Worm (Caenorhabditis elegans) whole organism, L2 larva: ENCODE results near the gene cha-1.

Source experiments
- F13H6.1 ChIP-seq: sonication (generic microtip); optimal IDR thresholded peaks from 2 replicates; lab custom pipeline; 2016; ENCODE audit warnings: missing genetic modification characterization, missing compliant biosample characterization
- Y55F3AM.14 ChIP-seq: fragments of 200-800 bp; sonication (Bioruptor generic); optimal IDR thresholded peaks from 2 replicates; lab custom pipeline; 2018; ENCODE audit warnings: mild to moderate bottlenecking, missing genetic modification characterization, missing compliant biosample characterization
- ZK546.5 ChIP-seq: sonication (generic microtip); optimal IDR thresholded peaks from 2 replicates; lab custom pipeline; 2017; ENCODE audit warnings: missing biosample characterization, missing genetic modification characterization
- aly-2 ChIP-seq: fragments of 150-350 bp; optimal IDR thresholded peaks from 2 replicates; lab custom pipeline; 2014; ENCODE audit warnings: missing biosample characterization, missing genetic modification characterization
- ama-1 ChIP-seq: fragments of 150-350 bp; optimal IDR thresholded peaks from 2 replicates; lab custom pipeline; 2018; ENCODE audit warnings: inconsistent platforms
- blmp-1 ChIP-seq: sonication (generic microtip); optimal IDR thresholded peaks from 2 replicates; lab custom pipeline; 2017; ENCODE audit warnings: missing genetic modification characterization, mild to moderate bottlenecking, missing compliant biosample characterization, antibody characterized with exemption, moderate library complexity; ENCODE audit not compliant: insufficient read depth
- ceh-16 ChIP-seq: fragments of 150-350 bp; optimal IDR thresholded peaks from 2 replicates; lab custom pipeline; 2014; ENCODE audit warnings: missing biosample characterization, missing genetic modification characterization
- ceh-82 ChIP-seq: fragments of 150-350 bp; optimal IDR thresholded peaks from 2 replicates; lab custom pipeline; 2014; ENCODE audit warnings: missing biosample characterization, missing genetic modification characterization
- crh-2 ChIP-seq: sonication (generic microtip); optimal IDR thresholded peaks from 2 replicates; lab custom pipeline; 2017; ENCODE audit warnings: missing biosample characterization, missing genetic modification characterization
- dmd-4 ChIP-seq: sonication (generic microtip); optimal IDR thresholded peaks from 2 replicates; lab custom pipeline; 2017; ENCODE audit warnings: missing biosample characterization, missing genetic modification characterization
- egl-27 ChIP-seq: sonication (generic microtip); optimal IDR thresholded peaks from 3 replicates; lab custom pipeline; 2017; ENCODE audit warnings: missing biosample characterization, missing genetic modification reagents, missing genetic modification characterization
- elt-1 ChIP-seq: fragments of 150-350 bp; optimal IDR thresholded peaks from 2 replicates; lab custom pipeline; 2014; ENCODE audit warnings: missing biosample characterization, missing genetic modification characterization
- fos-1 ChIP-seq: fragments of 150-350 bp; optimal IDR thresholded peaks from 2 replicates; lab custom pipeline; 2014; ENCODE audit warnings: missing biosample characterization, missing genetic modification characterization
- gmeb-1 ChIP-seq: fragments of 150-350 bp; optimal IDR thresholded peaks from 2 replicates; lab custom pipeline; 2014; ENCODE audit warnings: missing biosample characterization, missing genetic modification characterization
- lin-11 ChIP-seq: fragments of 150-350 bp; sonication (generic microtip); optimal IDR thresholded peaks from 2 replicates; lab custom pipeline; 2014; ENCODE audit warnings: missing biosample characterization, missing genetic modification characterization, inconsistent platforms, mixed read lengths
- lin-13 ChIP-seq: fragments of 150-350 bp; optimal IDR thresholded peaks from 2 replicates; lab custom pipeline; 2014; ENCODE audit warnings: missing biosample characterization, missing genetic modification reagents, missing genetic modification characterization
- lin-39 ChIP-seq: fragments of 150-350 bp; optimal IDR thresholded peaks from 2 replicates; lab custom pipeline; 2014; ENCODE audit warnings: missing biosample characterization, missing genetic modification reagents, missing genetic modification characterization
- lsy-2 ChIP-seq, 2 experiments: fragments of 150-350 bp in 1 of 2; sonication (generic microtip) in 1 of 2; optimal IDR thresholded peaks; 2 replicates each; lab custom pipeline; 2014 to 2017; ENCODE audit warnings: missing biosample characterization in 2 of 2, missing genetic modification characterization in 2 of 2
- mab-5 ChIP-seq: fragments of 150-350 bp; optimal IDR thresholded peaks from 2 replicates; lab custom pipeline; 2014; ENCODE audit warnings: missing biosample characterization, missing genetic modification characterization
- mdl-1 ChIP-seq, 2 experiments: fragments of 150-350 bp in 1 of 2; sonication (generic microtip) in 1 of 2; optimal IDR thresholded peaks; 2 replicates each; lab custom pipeline; 2017; ENCODE audit warnings: missing biosample characterization in 2 of 2, missing genetic modification characterization in 2 of 2
- nhr-10 ChIP-seq: sonication (generic microtip); optimal IDR thresholded peaks from 2 replicates; lab custom pipeline; 2017; ENCODE audit warnings: missing biosample characterization, missing genetic modification characterization
- nhr-11 ChIP-seq: fragments of 150-350 bp; optimal IDR thresholded peaks from 2 replicates; lab custom pipeline; 2014; ENCODE audit warnings: missing biosample characterization, missing genetic modification characterization
- nhr-129 ChIP-seq: fragments of 150-350 bp; optimal IDR thresholded peaks from 2 replicates; lab custom pipeline; 2014; ENCODE audit warnings: missing biosample characterization, missing genetic modification characterization
- nhr-21 ChIP-seq: fragments of 150-350 bp; optimal IDR thresholded peaks from 2 replicates; lab custom pipeline; 2014; ENCODE audit warnings: missing biosample characterization, missing genetic modification characterization
- nhr-23 ChIP-seq: fragments of 150-350 bp; optimal IDR thresholded peaks from 2 replicates; lab custom pipeline; 2014; ENCODE audit warnings: missing biosample characterization, missing genetic modification reagents, missing genetic modification characterization
- nhr-25 ChIP-seq: fragments of 150-350 bp; sonication (generic microtip); optimal IDR thresholded peaks from 3 replicates; lab custom pipeline; 2014; ENCODE audit warnings: missing biosample characterization, missing genetic modification characterization
- peb-1 ChIP-seq: fragments of 150-350 bp; optimal IDR thresholded peaks from 2 replicates; lab custom pipeline; 2014; ENCODE audit warnings: missing biosample characterization, missing genetic modification characterization
- sem-4 ChIP-seq: fragments of 150-350 bp; optimal IDR thresholded peaks from 2 replicates; lab custom pipeline; 2014; ENCODE audit warnings: missing biosample characterization, missing genetic modification reagents, missing genetic modification characterization
- skn-1 ChIP-seq: sonication (generic microtip); optimal IDR thresholded peaks from 2 replicates; lab custom pipeline; 2017; ENCODE audit warnings: missing biosample characterization, missing genetic modification characterization
- sma-3 ChIP-seq: sonication (generic microtip); optimal IDR thresholded peaks from 2 replicates; lab custom pipeline; 2016; ENCODE audit warnings: missing genetic modification reagents, missing genetic modification characterization, missing compliant biosample characterization
- sma-9 ChIP-seq, 2 experiments: fragments of 150-350 bp in 1 of 2; sonication (generic microtip) in 1 of 2; optimal IDR thresholded peaks; 2 replicates each; lab custom pipeline; 2014 to 2016; ENCODE audit warnings: missing genetic modification characterization in 2 of 2, mild to moderate bottlenecking in 1 of 2, missing biosample characterization in 1 of 2, missing compliant biosample characterization in 1 of 2, missing genetic modification reagents in 1 of 2, moderate library complexity in 1 of 2
- snpc-4 ChIP-seq: fragments of 150-350 bp; optimal IDR thresholded peaks from 2 replicates; lab custom pipeline; 2014; ENCODE audit warnings: missing biosample characterization, missing genetic modification characterization
- unc-39 ChIP-seq: fragments of 150-350 bp; optimal IDR thresholded peaks from 2 replicates; lab custom pipeline; 2014; ENCODE audit warnings: missing biosample characterization, missing genetic modification characterization
- unc-62 ChIP-seq: fragments of 150-350 bp; optimal IDR thresholded peaks from 2 replicates; lab custom pipeline; 2014; ENCODE audit warnings: missing biosample characterization, missing genetic modification reagents, missing genetic modification characterization
- zag-1 ChIP-seq: fragments of 150-350 bp; optimal IDR thresholded peaks from 2 replicates; lab custom pipeline; 2014; ENCODE audit warnings: missing biosample characterization, missing genetic modification characterization
- ztf-1 ChIP-seq: fragments of 200-800 bp; sonication (Bioruptor generic); conservative IDR thresholded peaks from 2 replicates; pipeline ENCODE4 v1.3.6; 2022; ENCODE audit warnings: missing genetic modification characterization, missing compliant biosample characterization
- ztf-11 ChIP-seq: sonication (generic microtip); optimal IDR thresholded peaks from 2 replicates; lab custom pipeline; 2017; ENCODE audit warnings: missing biosample characterization, missing genetic modification characterization

Gene cha-1

DNA sequence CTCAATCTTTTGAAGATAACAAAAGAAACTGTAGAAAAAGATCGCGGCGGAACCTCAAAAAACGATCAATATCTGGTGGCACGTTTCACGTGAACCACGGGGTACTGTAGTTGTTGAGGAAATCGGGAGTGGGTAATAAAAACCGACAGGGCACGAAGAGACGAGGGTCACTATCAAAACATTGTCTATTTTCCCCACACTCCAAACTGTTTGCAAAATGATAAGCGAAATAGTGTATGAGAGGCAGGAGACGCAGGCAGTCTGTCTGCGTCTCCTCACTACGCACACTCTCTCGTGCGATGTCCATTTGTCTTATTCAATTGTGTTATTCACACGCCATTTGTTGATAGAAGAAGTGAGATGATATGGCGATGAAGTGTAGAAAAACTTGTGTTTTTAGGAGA, 28.9 kb upstream of the cha-1 start:
- TF ChIP-seq nhr-129 (tag; lab: Kevin White, UChicago) (peak; percentile 67), sma-9 (GFP tag; optimal IDR thresholded peaks at IDR 0.05; lab: Kevin White, UChicago) (peak; percentile 96), sma-9 (tag; optimal IDR thresholded peaks at IDR 0.05; lab: Kevin White, UChicago) (no peak), lsy-2 (tag; optimal IDR thresholded peaks at IDR 0.05; lab: Kevin White, UChicago) (peak in 1 of 2 experiments; percentile 84), unc-39 (no peak), nhr-10 (tag; lab: Kevin White, UChicago) (no peak), gmeb-1 (peak; percentile 70), unc-62 (GFP tag; lab: Kevin White, UChicago) (no peak), ceh-16 (no peak), Y55F3AM.14 (GFP tag; lab: Kevin White, UChicago) (peak; percentile 17), ztf-11 (no peak), nhr-21 (peak; percentile 94), peb-1 (tag; lab: Kevin White, UChicago) (no peak), egl-27 (tag; lab: Kevin White, UChicago) (peak; percentile 32), elt-1 (tag; lab: Kevin White, UChicago) (no peak), lin-39 (no peak), nhr-11 (no peak), sma-3 (GFP tag; lab: Kevin White, UChicago) (peak; percentile 91), ztf-1 (no peak), mab-5 (tag; lab: Kevin White, UChicago) (no peak), nhr-25 (tag; lab: Kevin White, UChicago) (peak; percentile 89), blmp-1 (peak; percentile 38), skn-1 (tag; lab: Kevin White, UChicago) (no peak), fos-1 (tag; lab: Kevin White, UChicago) (peak; percentile 41), sem-4 (tag; lab: Kevin White, UChicago) (no peak), crh-2 (tag; lab: Kevin White, UChicago) (peak; percentile 64), snpc-4 (tag; lab: Kevin White, UChicago) (no peak), ZK546.5 (tag; lab: Kevin White, UChicago) (no peak), F13H6.1 (tag; lab: Kevin White, UChicago) (peak; percentile 64), ceh-82 (tag; lab: Kevin White, UChicago) (no peak), mdl-1 (tag; optimal IDR thresholded peaks at IDR 0.05; lab: Kevin White, UChicago) (peak; percentile 6 to 65), lin-13 (GFP tag; lab: Kevin White, UChicago) (no peak)

DNA sequence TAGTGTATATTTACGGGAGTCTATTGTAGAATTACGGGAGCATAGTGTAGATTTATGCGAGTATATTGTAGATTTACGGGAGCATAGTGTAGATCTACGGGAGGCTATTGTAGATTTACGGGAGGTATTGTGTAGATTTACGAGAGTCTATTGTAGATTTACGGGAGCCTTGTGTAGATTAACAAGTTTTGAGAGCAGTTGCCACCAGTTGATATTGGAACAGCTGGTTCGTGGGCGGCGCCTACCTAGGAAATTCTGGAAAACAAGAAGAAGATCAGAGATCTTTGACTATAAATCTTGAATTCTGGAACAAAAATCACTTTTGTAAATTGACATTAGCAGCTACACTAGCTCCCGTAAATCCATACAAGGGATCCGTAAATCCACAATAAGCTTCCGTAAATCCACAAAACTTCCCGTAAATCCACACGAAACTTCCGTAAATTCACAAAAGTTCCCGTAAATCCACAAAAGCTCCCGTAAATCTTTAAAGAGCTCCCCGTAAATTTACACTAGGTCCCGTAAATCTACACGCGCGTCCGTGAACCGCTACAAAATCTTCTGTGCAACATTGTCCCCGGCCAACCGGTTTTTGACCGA, 28.4 kb upstream of the cha-1 start:
- TF ChIP-seq zag-1 (tag; lab: Kevin White, UChicago) (no peak), Y55F3AM.14 (GFP tag; lab: Kevin White, UChicago) (no peak), mdl-1 (tag; optimal IDR thresholded peaks at IDR 0.05; lab: Kevin White, UChicago) (no peak), lsy-2 (tag; optimal IDR thresholded peaks at IDR 0.05; lab: Kevin White, UChicago) (no peak)

DNA sequence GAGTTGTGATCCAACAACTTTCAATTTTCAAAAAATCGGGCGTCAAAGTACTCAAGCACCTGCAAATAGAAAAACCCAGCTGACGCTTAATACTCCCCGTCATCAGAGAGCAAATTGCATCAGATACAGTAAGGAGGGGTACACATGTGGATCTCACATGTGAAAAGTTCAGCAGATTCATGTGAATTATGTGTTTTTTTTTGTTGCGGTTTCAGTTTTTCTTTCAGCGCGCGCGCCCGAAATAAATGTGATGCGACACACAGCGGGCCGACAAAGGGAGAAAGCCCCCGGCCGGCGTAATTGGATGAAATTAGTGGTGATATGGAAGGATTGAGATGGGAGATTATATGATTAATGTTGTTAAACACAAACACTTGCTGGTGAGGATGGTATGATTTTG, 27.7 kb upstream of the cha-1 start:
- TF ChIP-seq nhr-23 (tag; lab: Kevin White, UChicago) (no peak), lsy-2 (tag; optimal IDR thresholded peaks at IDR 0.05; lab: Kevin White, UChicago) (peak in 1 of 2 experiments; percentile 15), sma-9 (GFP tag; optimal IDR thresholded peaks at IDR 0.05; lab: Kevin White, UChicago) (peak; percentile 44), sma-9 (tag; optimal IDR thresholded peaks at IDR 0.05; lab: Kevin White, UChicago) (no peak), dmd-4 (no peak), ama-1 (no peak), ztf-1 (no peak), blmp-1 (no peak), nhr-25 (tag; lab: Kevin White, UChicago) (peak; percentile 48), zag-1 (tag; lab: Kevin White, UChicago) (no peak), mdl-1 (tag; optimal IDR thresholded peaks at IDR 0.05; lab: Kevin White, UChicago) (peak in 1 of 2 experiments; percentile 8), nhr-21 (no peak), aly-2 (tag; lab: Kevin White, UChicago) (no peak), sma-3 (GFP tag; lab: Kevin White, UChicago) (peak; percentile 18), lin-11 (tag; lab: Kevin White, UChicago) (no peak), unc-39 (no peak), nhr-129 (tag; lab: Kevin White, UChicago) (peak; percentile 93), nhr-10 (tag; lab: Kevin White, UChicago) (no peak)
